Worm (Caenorhabditis elegans) whole organism, mixed stage, embryonic: ENCODE measurements around the gene C02F5.5.

ENCODE experiments used
- M03D4.4 ChIP-seq: sonication (generic microtip); optimal IDR thresholded peaks from 2 replicates; lab custom pipeline; 2017; ENCODE audit warnings: mild to moderate bottlenecking, missing genetic modification characterization, missing compliant biosample characterization
- ceh-83 ChIP-seq: fragments of 200-800 bp; sonication (Bioruptor generic); optimal IDR thresholded peaks from 2 replicates; lab custom pipeline; 2018; ENCODE audit warnings: mild to moderate bottlenecking, missing genetic modification characterization, missing compliant biosample characterization
- ces-1 ChIP-seq: fragments of 150-350 bp; optimal IDR thresholded peaks from 2 replicates; lab custom pipeline; 2014; ENCODE audit warnings: missing biosample characterization, missing genetic modification reagents, missing genetic modification characterization
- elt-3 ChIP-seq: fragments of 150-350 bp; optimal IDR thresholded peaks from 2 replicates; lab custom pipeline; 2014; ENCODE audit warnings: missing biosample characterization, missing genetic modification characterization
- lin-13 ChIP-seq: fragments of 150-350 bp; optimal IDR thresholded peaks from 2 replicates; lab custom pipeline; 2014; ENCODE audit warnings: missing biosample characterization, missing genetic modification characterization
- mep-1 ChIP-seq: fragments of 150-350 bp; optimal IDR thresholded peaks from 2 replicates; lab custom pipeline; 2017; ENCODE audit warnings: missing biosample characterization, missing genetic modification reagents, missing genetic modification characterization, inconsistent platforms
- sem-2 ChIP-seq: fragments of 200-800 bp; sonication (Bioruptor generic); optimal IDR thresholded peaks from 2 replicates; lab custom pipeline; 2018; ENCODE audit warnings: mild to moderate bottlenecking, missing genetic modification characterization, missing compliant biosample characterization
- snpc-4 ChIP-seq: fragments of 150-350 bp; optimal IDR thresholded peaks from 2 replicates; lab custom pipeline; 2014; ENCODE audit warnings: missing biosample characterization, missing genetic modification characterization
- sptf-1 ChIP-seq: sonication (generic microtip); optimal IDR thresholded peaks from 2 replicates; lab custom pipeline; 2017; ENCODE audit warnings: mild to moderate bottlenecking, missing genetic modification characterization, moderate library complexity, missing compliant biosample characterization
- unc-39 ChIP-seq: fragments of 150-350 bp; optimal IDR thresholded peaks from 2 replicates; lab custom pipeline; 2014; ENCODE audit warnings: missing biosample characterization, missing genetic modification characterization
- ztf-11 ChIP-seq: fragments of 150-350 bp; optimal IDR thresholded peaks from 2 replicates; lab custom pipeline; 2014; ENCODE audit warnings: missing biosample characterization, missing genetic modification characterization

- no peak for TF ChIP-seq elt-3 (tag; lab: Kevin White, UChicago)
- TF ChIP-seq unc-39: no peak
- no peak for TF ChIP-seq mep-1 (tag; lab: Kevin White, UChicago)
- TF ChIP-seq sptf-1: no peak
- TF ChIP-seq ceh-83 (GFP tag; lab: Kevin White, UChicago): no peak
- no peak for TF ChIP-seq ztf-11 (tag; lab: Kevin White, UChicago)
- no peak for TF ChIP-seq M03D4.4 (tag; lab: Kevin White, UChicago)
- no peak for TF ChIP-seq ces-1 (GFP tag; lab: Kevin White, UChicago)
- no peak for TF ChIP-seq sem-2 (GFP tag; lab: Kevin White, UChicago)
- TF ChIP-seq lin-13 (tag; lab: Kevin White, UChicago): no peak
- TF ChIP-seq snpc-4 (tag; lab: Kevin White, UChicago): no peak
Measured at ce11 chrIII:8254938-8255337, 19.0 kb downstream of the C02F5.5 start, which contains the start of gene F09G8.5.
